Worm (Caenorhabditis elegans): ENCODE data around the gene ctps-1.

Gene ctps-1

DNA sequence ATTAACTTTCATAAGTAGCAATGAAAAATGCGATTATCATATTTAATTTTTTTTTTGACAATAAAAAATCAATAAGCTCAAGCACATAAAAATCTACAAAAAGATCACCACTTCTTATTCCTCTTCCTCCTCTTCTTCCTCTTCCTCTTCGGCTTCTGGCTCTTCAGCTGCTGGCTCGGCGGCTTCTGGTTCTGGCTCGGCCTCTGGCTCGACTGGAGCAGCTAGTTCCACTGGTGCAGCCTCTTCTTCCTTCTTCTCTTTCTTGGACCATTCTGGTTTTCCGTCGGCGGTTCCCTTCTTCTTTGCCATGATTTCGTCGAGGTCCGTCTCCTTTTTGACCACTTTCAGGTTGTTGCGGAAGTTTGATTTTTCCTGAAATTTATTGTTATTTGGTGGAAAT lies 39.0 kb downstream of the ctps-1 start:
- no peak for TF ChIP-seq nfya-1 (tag; optimal IDR thresholded peaks at IDR 0.05; ENCODE audit: insufficient read depth)
- no peak for TF ChIP-seq lsy-12 (tag; optimal IDR thresholded peaks at IDR 0.05)
- no peak for TF ChIP-seq sea-2 (GFP tag; optimal IDR thresholded peaks at IDR 0.05)
- TF ChIP-seq egl-5 (tag; optimal IDR thresholded peaks at IDR 0.05) = no peak
- no peak for TF ChIP-seq elt-2 (tag; optimal IDR thresholded peaks at IDR 0.05)
- TF ChIP-seq lin-39 (tag; optimal IDR thresholded peaks at IDR 0.05) = no peak
- TF ChIP-seq unc-39 (tag; optimal IDR thresholded peaks at IDR 0.05) = no peak
- TF ChIP-seq ztf-11 (tag; optimal IDR thresholded peaks at IDR 0.05) = no peak
- no peak for TF ChIP-seq egl-27 (tag; optimal IDR thresholded peaks at IDR 0.05)
- TF ChIP-seq pha-4 (tag; optimal IDR thresholded peaks at IDR 0.05) = no peak
- TF ChIP-seq jun-1 (tag; optimal IDR thresholded peaks at IDR 0.05) = no peak
- TF ChIP-seq tbx-2 (tag; optimal IDR thresholded peaks at IDR 0.05) = no peak

DNA sequence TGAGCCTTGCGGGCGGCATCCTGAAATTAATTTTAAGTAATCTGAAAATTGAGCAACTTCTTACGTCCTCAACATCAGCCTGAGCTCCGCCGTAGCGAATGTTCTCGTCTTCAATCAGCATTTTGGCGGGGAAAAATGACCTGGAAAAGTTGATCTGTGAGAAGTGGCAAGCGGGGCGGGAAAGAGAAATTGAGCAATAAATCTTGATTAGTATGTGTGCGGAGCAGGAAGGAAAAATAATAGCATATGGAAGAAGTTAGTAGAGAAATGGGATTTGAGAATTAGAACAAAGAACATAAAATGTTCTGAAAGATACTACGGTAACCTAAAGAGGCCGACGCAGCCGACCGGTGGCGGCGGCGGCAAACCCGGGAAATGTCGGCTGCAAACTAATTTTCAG lies 40.3 kb downstream of the ctps-1 start, which contains the start of gene tni-3:
tni-3 (minus strand) TSS at position 140 of the 400 bp plus-strand sequence.
- TF ChIP-seq nhr-67 (tag; optimal IDR thresholded peaks at IDR 0.05) = no peak
- TF ChIP-seq unc-39 (tag; optimal IDR thresholded peaks at IDR 0.05) = no peak
- no peak for TF ChIP-seq nfya-1 (tag; optimal IDR thresholded peaks at IDR 0.05; ENCODE audit: insufficient read depth)
- TF ChIP-seq hmg-11 (tag; optimal IDR thresholded peaks at IDR 0.05) = no peak
- TF ChIP-seq R02D3.7 (tag; optimal IDR thresholded peaks at IDR 0.05) = no peak
- no peak for TF ChIP-seq nhr-12 (tag; optimal IDR thresholded peaks at IDR 0.05)
- no peak for TF ChIP-seq nhr-76 (tag; optimal IDR thresholded peaks at IDR 0.05)
- no peak for TF ChIP-seq fkh-2 (tag; optimal IDR thresholded peaks at IDR 0.05)
- no peak for TF ChIP-seq elt-3 (tag; optimal IDR thresholded peaks at IDR 0.05)
- TF ChIP-seq ztf-11 (tag; optimal IDR thresholded peaks at IDR 0.05) = no peak
- no peak for TF ChIP-seq zag-1 (tag; optimal IDR thresholded peaks at IDR 0.05)

DNA sequence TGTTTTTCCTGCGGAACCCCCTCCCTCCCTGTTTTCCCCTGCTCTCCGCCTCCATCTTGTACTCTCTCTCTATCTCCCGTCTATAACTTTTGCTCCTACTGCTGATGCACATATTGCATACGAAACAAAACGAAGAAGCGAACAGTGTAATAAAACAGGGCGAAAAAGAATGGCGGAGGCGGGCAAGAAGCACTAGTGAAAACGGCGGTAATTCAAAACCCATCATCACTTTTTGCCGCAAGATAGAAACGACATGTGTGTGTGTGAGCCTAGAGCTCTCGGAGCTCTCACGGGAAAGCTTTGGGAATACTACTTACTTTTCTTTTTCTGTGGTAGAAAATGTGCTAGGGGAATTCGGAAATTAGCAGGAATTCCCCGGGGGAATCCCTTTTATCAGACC lies 41.4 kb downstream of the ctps-1 start:
- TF ChIP-seq nhr-11 (tag; optimal IDR thresholded peaks at IDR 0.05) (no peak), ztf-11 (tag; optimal IDR thresholded peaks at IDR 0.05) (no peak)

DNA sequence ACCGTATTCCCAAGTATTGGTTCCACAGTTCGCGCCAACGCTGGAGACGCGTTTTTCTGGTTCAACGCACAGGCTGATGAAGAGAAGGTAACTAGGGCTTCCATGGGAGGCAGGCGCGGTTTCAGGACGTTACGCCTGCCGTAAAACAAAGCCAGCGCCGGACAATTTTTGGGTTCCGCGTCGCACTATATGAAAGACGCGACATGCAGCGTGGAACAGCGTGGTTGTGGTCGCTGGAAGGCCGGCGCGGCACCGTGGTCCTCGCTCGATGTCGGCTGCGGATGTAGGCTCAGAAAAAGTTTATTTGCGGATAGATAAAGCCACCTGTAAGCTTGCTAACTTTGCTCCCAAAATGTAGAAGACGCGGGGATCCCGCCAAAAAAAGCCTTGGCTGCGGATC lies 43.8 kb downstream of the ctps-1 start:
- no peak for TF ChIP-seq zag-1 (tag; optimal IDR thresholded peaks at IDR 0.05)
- no peak for TF ChIP-seq nhr-25 (tag; optimal IDR thresholded peaks at IDR 0.05)

DNA sequence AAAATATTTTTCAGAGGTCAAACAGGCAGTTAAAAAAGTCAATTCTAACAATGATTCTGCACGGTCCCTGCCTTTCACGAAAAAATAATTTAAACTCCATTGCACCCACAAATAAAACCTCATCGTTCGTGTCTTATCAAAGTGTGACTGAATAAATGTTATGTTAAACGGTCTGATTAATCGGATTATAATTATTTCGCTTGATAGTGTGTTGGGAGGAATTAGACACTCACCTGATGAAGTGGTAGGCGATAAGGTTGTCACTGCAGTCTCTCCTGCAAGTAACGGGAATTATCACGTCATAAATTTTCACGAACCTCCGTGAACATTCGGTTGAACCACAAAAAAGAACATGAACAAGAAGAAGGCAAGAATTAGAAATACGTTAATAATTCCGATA lies 45.6 kb downstream of the ctps-1 start:
- TF ChIP-seq pqm-1 (tag; optimal IDR thresholded peaks at IDR 0.05) = peak; percentile 64
- peak; percentile 66 for TF ChIP-seq jun-1 (tag; optimal IDR thresholded peaks at IDR 0.05)
- TF ChIP-seq elt-2 (tag; optimal IDR thresholded peaks at IDR 0.05) = peak; percentile 90
- TF ChIP-seq mml-1 (tag; optimal IDR thresholded peaks at IDR 0.05) = no peak

DNA sequence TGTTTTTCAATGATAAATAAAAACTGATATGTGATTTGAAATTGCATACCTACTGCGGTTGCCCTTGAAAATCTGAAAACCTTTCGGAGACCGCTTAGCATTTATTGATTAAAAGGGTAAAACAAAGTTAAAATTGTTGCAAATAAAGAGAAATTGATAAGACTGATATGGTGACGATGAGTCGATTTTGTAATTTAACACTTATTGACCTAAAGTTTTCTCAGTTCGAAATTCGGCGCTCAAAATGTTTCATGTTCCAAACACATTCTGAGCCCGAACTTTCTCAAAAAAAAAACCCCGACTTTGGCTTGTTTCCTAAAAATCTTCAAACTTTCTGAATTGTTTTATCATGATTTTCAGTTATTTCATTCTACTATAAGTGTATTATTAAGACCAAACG lies 46.3 kb downstream of the ctps-1 start, which contains the start of gene clec-40:
clec-40 (minus strand) TSS at position 101 of the 400 bp plus-strand sequence.
- TF ChIP-seq nhr-28 (tag; optimal IDR thresholded peaks at IDR 0.05) = no peak

DNA sequence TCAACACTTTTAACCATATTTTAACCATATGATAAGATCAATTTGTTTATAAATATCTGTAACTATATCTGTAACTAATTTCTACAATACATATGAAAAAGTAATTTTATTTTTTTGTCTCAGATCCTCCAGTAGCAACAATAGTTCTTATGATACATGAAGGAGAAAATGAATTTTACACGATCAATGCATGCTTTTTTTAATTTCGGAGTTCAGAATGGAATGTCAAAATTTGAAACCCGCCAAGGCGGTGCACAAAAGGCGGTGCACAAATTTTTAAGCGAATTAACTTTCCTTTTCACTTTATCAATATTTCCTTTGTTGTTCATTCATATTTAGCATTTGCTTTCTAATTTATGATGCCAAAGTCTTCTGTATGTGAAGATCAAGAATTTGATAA lies 48.3 kb downstream of the ctps-1 start, which contains the start of gene clec-25:
clec-25 (plus strand) TSS at position 301 of the 400 bp plus-strand sequence.
- TF ChIP-seq aly-2 (tag; optimal IDR thresholded peaks at IDR 0.05) (no peak), nhr-28 (tag; optimal IDR thresholded peaks at IDR 0.05) (no peak), pqm-1 (tag; optimal IDR thresholded peaks at IDR 0.05) (no peak), nhr-11 (tag; optimal IDR thresholded peaks at IDR 0.05) (no peak), nhr-76 (tag; optimal IDR thresholded peaks at IDR 0.05) (no peak), ceh-82 (tag; optimal IDR thresholded peaks at IDR 0.05) (no peak), mml-1 (tag; optimal IDR thresholded peaks at IDR 0.05) (no peak), ZK546.5 (tag; optimal IDR thresholded peaks at IDR 0.05) (no peak), nhr-237 (tag; optimal IDR thresholded peaks at IDR 0.05) (no peak), elt-3 (tag; optimal IDR thresholded peaks at IDR 0.05) (no peak), ceh-9 (tag; optimal IDR thresholded peaks at IDR 0.05) (no peak), ama-1 (optimal IDR thresholded peaks at IDR 0.05) (no peak), zag-1 (tag; optimal IDR thresholded peaks at IDR 0.05) (no peak), jun-1 (tag; optimal IDR thresholded peaks at IDR 0.05) (no peak), lsy-12 (tag; optimal IDR thresholded peaks at IDR 0.05) (no peak), nhr-12 (tag; optimal IDR thresholded peaks at IDR 0.05) (no peak)

Data from whole organism, L3 larva.